Fruit fly (Drosophila melanogaster): Measurements from ENCODE around the gene orb2.

The orb2 gene

dm6 chr3L:8924999-8925398 is 29.3 kb downstream of the orb2 start:
- TF ChIP-seq CG8319 (GFP tag; optimal IDR thresholded peaks at IDR 0.05) (no peak), CG4318 (GFP tag; optimal IDR thresholded peaks at IDR 0.05) (no peak), lz (GFP tag; optimal IDR thresholded peaks at IDR 0.05) (no peak), CG11902 (GFP tag; optimal IDR thresholded peaks at IDR 0.05) (no peak), Eip78C (GFP tag) (no peak), ss (GFP tag; optimal IDR thresholded peaks at IDR 0.05) (no peak), fkh (GFP tag; optimal IDR thresholded peaks at IDR 0.05) (peak; percentile 20)

DNA sequence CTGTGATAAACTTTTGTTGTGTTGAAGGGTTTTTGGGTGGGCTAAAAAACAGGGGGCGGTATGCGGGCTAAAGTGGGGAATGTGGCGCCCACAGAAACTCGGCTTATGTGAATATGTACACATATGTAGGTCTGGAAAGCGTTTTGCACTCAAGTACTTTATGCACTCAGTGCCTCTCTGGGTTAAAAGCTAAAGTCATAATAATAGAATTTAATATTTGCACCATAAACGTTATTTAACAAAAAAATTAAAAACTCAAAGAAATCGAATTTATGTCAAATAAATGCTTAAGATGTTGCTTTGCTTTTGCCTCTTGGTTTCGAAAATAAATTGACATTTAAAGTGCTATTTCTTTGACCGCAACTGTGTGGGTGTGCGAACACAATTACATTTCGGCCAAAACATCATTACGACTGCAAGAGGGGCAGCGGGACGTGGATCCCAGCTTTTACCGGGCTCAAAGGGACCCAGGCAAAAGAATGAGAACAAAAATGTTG is 29.8 kb downstream of the orb2 start:
- TF ChIP-seq CG31627 (GFP tag; optimal IDR thresholded peaks at IDR 0.05) (peak; percentile 8), Gug (GFP tag; IDR thresholded peaks at IDR 0.05) (peak; percentile 17; the same call in 1 of the 2 replicates), Hr4 (GFP tag; optimal IDR thresholded peaks at IDR 0.05) (peak; percentile 21), CG32006 (GFP tag; optimal IDR thresholded peaks at IDR 0.05) (peak; percentile 57), pdm3 (GFP tag; optimal IDR thresholded peaks at IDR 0.05) (peak; percentile 25), CG15336 (GFP tag; IDR thresholded peaks at IDR 0.05) (peak; percentile 79), Smox (GFP tag; optimal IDR thresholded peaks at IDR 0.05) (peak; percentile 28), Met (GFP tag; optimal IDR thresholded peaks at IDR 0.05) (peak; percentile 15), esn (GFP tag; optimal IDR thresholded peaks at IDR 0.05) (peak; percentile 36), lz (GFP tag; optimal IDR thresholded peaks at IDR 0.05) (peak; percentile 13), Sox14 (GFP tag; optimal IDR thresholded peaks at IDR 0.05) (peak; percentile 1), CG6163 (GFP tag; IDR thresholded peaks at IDR 0.05) (peak; percentile 61; the same call in 1 of the 3 replicates), fd59A (GFP tag; optimal IDR thresholded peaks at IDR 0.05) (no peak), fkh (GFP tag; optimal IDR thresholded peaks at IDR 0.05) (no peak), CG7368 (GFP tag; optimal IDR thresholded peaks at IDR 0.05) (no peak), OdsH (GFP tag; optimal IDR thresholded peaks at IDR 0.05) (peak; percentile 27), Eip75B (GFP tag; optimal IDR thresholded peaks at IDR 0.05) (no peak), achi (GFP tag; optimal IDR thresholded peaks at IDR 0.05) (peak; percentile 4), Eip78C (GFP tag) (peak; percentile 81), Ets96B (tag; optimal IDR thresholded peaks at IDR 0.05) (peak; percentile 15), CG10669 (GFP tag; optimal IDR thresholded peaks at IDR 0.05) (peak; percentile 6), net (GFP tag; optimal IDR thresholded peaks at IDR 0.05) (no peak), CG8119 (GFP tag; IDR thresholded peaks at IDR 0.05) (peak; percentile 56)

DNA sequence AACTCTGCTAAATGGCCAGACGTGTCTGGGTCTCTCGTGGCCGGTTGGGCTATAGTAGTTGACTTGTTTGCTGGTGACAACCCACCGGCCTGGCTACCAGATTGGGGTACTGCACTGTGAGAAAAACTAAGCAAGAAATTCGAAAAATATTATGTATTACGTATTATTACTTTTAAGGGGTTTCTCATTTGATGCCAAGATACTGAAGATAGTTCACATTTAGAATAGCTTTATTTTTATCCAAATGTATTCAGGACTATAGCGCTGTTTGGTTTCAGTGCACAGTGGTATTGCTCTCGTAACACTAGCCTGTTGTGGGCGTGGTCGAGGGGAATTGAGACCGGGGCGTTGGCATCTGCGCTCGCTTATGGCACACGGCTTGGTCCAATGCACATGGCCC is 33.6 kb downstream of the orb2 start:
- peak; percentile 79 for TF ChIP-seq Gug (GFP tag; IDR thresholded peaks at IDR 0.05)
- peak; percentile 77 for TF ChIP-seq net (GFP tag; optimal IDR thresholded peaks at IDR 0.05)
- peak; percentile 10 for TF ChIP-seq CG6808 (GFP tag; optimal IDR thresholded peaks at IDR 0.05)
- TF ChIP-seq CG8319 (GFP tag; optimal IDR thresholded peaks at IDR 0.05), result no peak
- no peak for TF ChIP-seq svp (GFP tag)
- TF ChIP-seq dsx (GFP tag; optimal IDR thresholded peaks at IDR 0.05; ENCODE audit: poor library complexity, severe bottlenecking), result peak; percentile 16
- peak; percentile 72 for TF ChIP-seq CG4318 (GFP tag; optimal IDR thresholded peaks at IDR 0.05)
- peak; percentile 70 for TF ChIP-seq CG10631 (GFP tag; optimal IDR thresholded peaks at IDR 0.05)
- TF ChIP-seq vri (GFP tag; optimal IDR thresholded peaks at IDR 0.05), result no peak
- TF ChIP-seq Eip75B (GFP tag; optimal IDR thresholded peaks at IDR 0.05), result peak; percentile 70
- peak; percentile 93 for TF ChIP-seq Eip78C (GFP tag)
- TF ChIP-seq CG16779 (tag; optimal IDR thresholded peaks at IDR 0.05), result peak; percentile 55
- peak; percentile 72 for TF ChIP-seq pdm3 (GFP tag; optimal IDR thresholded peaks at IDR 0.05)
- peak; percentile 9 for TF ChIP-seq cyc (GFP tag; optimal IDR thresholded peaks at IDR 0.05)
- TF ChIP-seq CG8632 (GFP tag; optimal IDR thresholded peaks at IDR 0.05), result peak; percentile 44
- TF ChIP-seq ss (GFP tag; optimal IDR thresholded peaks at IDR 0.05), result peak in 1 of 2 experiments; percentile 37
- TF ChIP-seq Smox (GFP tag; optimal IDR thresholded peaks at IDR 0.05), result no peak
- TF ChIP-seq lz (GFP tag; optimal IDR thresholded peaks at IDR 0.05), result peak; percentile 26
- peak; percentile 53 for TF ChIP-seq Hr38 (GFP tag; optimal IDR thresholded peaks at IDR 0.05)
- TF ChIP-seq CG1621 (tag; optimal IDR thresholded peaks at IDR 0.05), result peak; percentile 38
- peak; percentile 77 for TF ChIP-seq CG3919 (GFP tag; optimal IDR thresholded peaks at IDR 0.05)
- TF ChIP-seq Eip93F (GFP tag; optimal IDR thresholded peaks at IDR 0.05), result no peak
- no peak for TF ChIP-seq fd85E (GFP tag; optimal IDR thresholded peaks at IDR 0.05)
- TF ChIP-seq CG9139 (GFP tag; optimal IDR thresholded peaks at IDR 0.05), result no peak
- peak; percentile 51 for TF ChIP-seq CG10669 (GFP tag; optimal IDR thresholded peaks at IDR 0.05)
- TF ChIP-seq fkh (GFP tag; optimal IDR thresholded peaks at IDR 0.05), result no peak
- TF ChIP-seq salr (GFP tag; optimal IDR thresholded peaks at IDR 0.05), result peak; percentile 28 to 66
- peak; percentile 87 for TF ChIP-seq Lpt (GFP tag; optimal IDR thresholded peaks at IDR 0.05)
- TF ChIP-seq esn (GFP tag; optimal IDR thresholded peaks at IDR 0.05), result peak; percentile 35
- no peak for TF ChIP-seq Blimp-1 (GFP tag; optimal IDR thresholded peaks at IDR 0.05)
- TF ChIP-seq CG32006 (GFP tag; optimal IDR thresholded peaks at IDR 0.05), result peak; percentile 92
- peak; percentile 36 for TF ChIP-seq CG6792 (GFP tag; optimal IDR thresholded peaks at IDR 0.05)
- TF ChIP-seq CG8119 (GFP tag; IDR thresholded peaks at IDR 0.05), result peak; percentile 94
- peak; percentile 2 for TF ChIP-seq CG11902 (GFP tag; optimal IDR thresholded peaks at IDR 0.05)

Measured in whole organism, prepupa.